Worm (Caenorhabditis elegans): ENCODE results near the gene apl-1.

Gene apl-1

ce11 chrX:5150389-5150788 is 33.7 kb upstream of the apl-1 start, which contains the start of gene dpy-8:
Gene dpy-8 (minus strand): TSS chrX:5150476.
- TF ChIP-seq skn-1 (tag; optimal IDR thresholded peaks at IDR 0.05) = no peak
- TF ChIP-seq nhr-23 (tag; optimal IDR thresholded peaks at IDR 0.05) = peak; percentile 84

- TF ChIP-seq ceh-82 (tag; optimal IDR thresholded peaks at IDR 0.05) (no peak), nhr-43 (tag; optimal IDR thresholded peaks at IDR 0.05; ENCODE audit: poor library complexity, severe bottlenecking) (peak; percentile 49), skn-1 (tag; optimal IDR thresholded peaks at IDR 0.05) (no peak), nhr-11 (tag; optimal IDR thresholded peaks at IDR 0.05) (no peak), nhr-23 (tag; optimal IDR thresholded peaks at IDR 0.05) (peak; percentile 75)
Observed at ce11 chrX:5147918-5148317, 31.3 kb upstream of the apl-1 start, which contains the start of gene C31H2.14. Gene C31H2.14 (plus strand): TSS chrX:5148218.

DNA sequence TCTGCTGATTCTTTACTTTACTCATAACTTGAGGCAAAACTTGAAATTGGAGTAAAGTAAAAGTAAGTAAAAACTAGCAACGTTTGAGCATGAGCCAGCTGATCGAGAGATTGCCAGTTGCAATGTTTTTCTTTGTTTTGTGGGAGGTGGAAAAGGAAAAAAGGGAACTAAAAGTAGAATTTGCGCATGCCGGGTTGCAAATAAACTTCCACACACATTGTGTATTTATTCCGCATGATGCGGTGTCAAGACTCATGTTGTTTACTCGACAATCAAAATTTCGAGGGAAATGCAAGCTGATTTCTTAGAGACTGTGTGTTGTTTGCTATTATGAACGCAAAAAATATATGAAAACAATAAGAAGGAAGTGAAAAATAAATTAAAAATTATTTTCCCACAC is 25.7 kb upstream of the apl-1 start:
- TF ChIP-seq pha-4 (tag; optimal IDR thresholded peaks at IDR 0.05) (peak; percentile 88), egl-5 (tag; optimal IDR thresholded peaks at IDR 0.05) (no peak)

ce11 chrX:5140177-5140576 is 23.5 kb upstream of the apl-1 start:
- TF ChIP-seq eor-1 (tag; optimal IDR thresholded peaks at IDR 0.05) = no peak
- no peak for TF ChIP-seq elt-2 (tag; optimal IDR thresholded peaks at IDR 0.05)
- no peak for TF ChIP-seq ceh-82 (tag; optimal IDR thresholded peaks at IDR 0.05)
- no peak for TF ChIP-seq zag-1 (tag; optimal IDR thresholded peaks at IDR 0.05)
- no peak for TF ChIP-seq ztf-4 (tag; optimal IDR thresholded peaks at IDR 0.05)
- no peak for TF ChIP-seq fkh-2 (tag; optimal IDR thresholded peaks at IDR 0.05)
- TF ChIP-seq ztf-11 (tag; optimal IDR thresholded peaks at IDR 0.05) = no peak
- no peak for TF ChIP-seq nhr-77 (tag; optimal IDR thresholded peaks at IDR 0.05)
- TF ChIP-seq nhr-11 (tag; optimal IDR thresholded peaks at IDR 0.05) = no peak
- no peak for TF ChIP-seq ZK546.5 (tag; optimal IDR thresholded peaks at IDR 0.05)
- TF ChIP-seq hmg-11 (tag; optimal IDR thresholded peaks at IDR 0.05) = peak; percentile 76
- no peak for TF ChIP-seq pha-4 (tag; optimal IDR thresholded peaks at IDR 0.05)
- TF ChIP-seq mdl-1 (tag; optimal IDR thresholded peaks at IDR 0.05) = no peak
- no peak for TF ChIP-seq snpc-4 (tag; optimal IDR thresholded peaks at IDR 0.05)
- peak; percentile 43 for TF ChIP-seq nfya-1 (tag; optimal IDR thresholded peaks at IDR 0.05; ENCODE audit: insufficient read depth)

DNA sequence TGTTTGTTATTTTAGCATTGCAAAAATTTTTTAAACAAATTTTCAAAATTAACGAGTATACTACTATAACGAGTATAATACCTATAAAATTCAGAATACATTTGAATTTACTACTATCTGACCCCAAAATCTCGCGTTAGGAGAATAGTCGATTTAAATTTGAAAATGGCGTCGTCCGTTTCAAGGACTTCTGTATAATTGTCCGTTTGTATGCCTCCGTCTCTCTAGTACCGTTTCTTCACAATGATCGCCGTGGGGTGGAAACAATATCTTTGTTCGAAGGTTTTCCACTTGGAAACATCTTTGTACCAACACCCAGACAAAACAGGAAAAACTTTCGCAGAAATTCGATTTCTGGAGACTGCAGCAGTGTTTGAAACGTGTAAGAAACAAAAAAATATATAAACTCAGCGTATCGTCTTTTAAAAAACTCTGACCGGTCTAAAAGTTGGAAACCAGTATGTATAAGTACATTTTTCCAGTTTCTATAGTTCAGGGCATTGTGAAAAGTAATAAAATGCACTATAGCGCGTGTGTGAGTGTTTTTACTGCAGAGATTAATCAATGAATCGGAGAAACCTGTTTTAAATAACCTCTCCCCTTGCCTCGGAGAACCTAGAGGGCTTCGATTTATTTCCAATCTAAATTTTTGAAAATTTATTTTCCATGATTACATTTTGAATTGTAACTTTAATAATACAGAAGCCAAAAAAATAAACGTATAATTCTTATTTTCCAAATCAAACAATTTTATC is 21.2 kb upstream of the apl-1 start:
- TF ChIP-seq pqm-1 (tag; optimal IDR thresholded peaks at IDR 0.05) = no peak
- peak; percentile 57 for TF ChIP-seq nhr-25 (tag; optimal IDR thresholded peaks at IDR 0.05)
- TF ChIP-seq nhr-12 (tag; optimal IDR thresholded peaks at IDR 0.05) = no peak
- peak; percentile 8 for TF ChIP-seq elt-1 (tag; optimal IDR thresholded peaks at IDR 0.05)

DNA sequence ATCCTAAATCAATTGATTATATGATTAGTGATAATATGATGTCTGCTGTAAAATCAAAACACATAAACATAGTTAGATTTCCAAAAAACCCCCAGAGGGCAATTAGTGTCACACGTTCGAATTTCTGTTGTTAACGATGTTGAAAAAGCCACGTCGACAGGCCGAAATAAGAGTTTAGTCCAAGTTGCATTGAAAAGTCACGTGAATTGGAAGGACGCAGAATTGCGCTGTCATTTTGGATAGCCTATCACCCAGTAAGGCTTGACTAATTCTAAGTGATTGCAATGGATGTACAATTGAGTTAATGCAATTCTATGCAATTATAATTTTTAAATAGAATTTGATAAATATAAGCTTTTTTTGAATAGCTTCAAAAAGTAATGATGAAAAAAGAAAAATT is 18.9 kb upstream of the apl-1 start:
- peak; percentile 24 for TF ChIP-seq nhr-25 (tag; optimal IDR thresholded peaks at IDR 0.05)
- no peak for TF ChIP-seq lsy-12 (tag; optimal IDR thresholded peaks at IDR 0.05)
- no peak for TF ChIP-seq ZK546.5 (tag; optimal IDR thresholded peaks at IDR 0.05)
- no peak for TF ChIP-seq nhr-12 (tag; optimal IDR thresholded peaks at IDR 0.05)
- TF ChIP-seq elt-1 (tag; optimal IDR thresholded peaks at IDR 0.05) = no peak
- no peak for TF ChIP-seq sea-2 (GFP tag; optimal IDR thresholded peaks at IDR 0.05)
- no peak for TF ChIP-seq egl-27 (tag; optimal IDR thresholded peaks at IDR 0.05)
- TF ChIP-seq ztf-4 (tag; optimal IDR thresholded peaks at IDR 0.05) = no peak
- no peak for TF ChIP-seq zag-1 (tag; optimal IDR thresholded peaks at IDR 0.05)
- peak; percentile 0 for TF ChIP-seq ama-1 (optimal IDR thresholded peaks at IDR 0.05)

DNA sequence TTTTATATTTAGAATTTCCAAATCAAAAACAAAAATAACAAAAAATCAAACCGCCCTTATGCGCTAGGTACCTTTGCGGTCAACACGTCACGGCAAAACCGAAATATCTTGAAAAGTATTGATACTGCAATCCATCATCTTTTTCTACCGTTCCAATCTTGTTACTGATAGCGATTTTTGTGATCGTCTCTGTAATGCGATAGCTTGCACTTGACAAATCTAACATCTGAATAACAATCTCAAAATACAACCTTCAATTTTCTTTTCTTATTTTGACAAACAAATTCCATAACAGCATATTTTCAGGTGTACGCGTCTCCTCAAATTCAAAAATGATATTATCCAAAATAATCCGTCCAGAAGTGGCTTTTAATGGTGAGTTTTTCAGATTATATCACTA is 17.3 kb upstream of the apl-1 start, which contains the start of gene tbc-7:
tbc-7 (plus strand) TSS at position 301 of the 400 bp plus-strand sequence.
- TF ChIP-seq unc-39 (tag; optimal IDR thresholded peaks at IDR 0.05) = no peak
- no peak for TF ChIP-seq daf-12 (tag; optimal IDR thresholded peaks at IDR 0.05)

All from whole organism, L3 larva.